Fruit fly (Drosophila melanogaster) whole organism, embryonic: ENCODE measurements around the gene obst-G.

Experiments
- Ada2b ChIP-seq: fragments of 200-800 bp; sonication (Bioruptor generic); IDR thresholded peaks from 2 replicates; pipeline ENCODE4 v1.3.6; 2022; ENCODE audit warnings: missing biosample characterization, missing genetic modification characterization
- CG10654 ChIP-seq: fragments of 200-800 bp; sonication (Bioruptor generic); optimal IDR thresholded peaks from 2 replicates; lab custom pipeline; 2016; ENCODE audit warnings: missing biosample characterization, missing genetic modification characterization
- CG11093 ChIP-seq: fragments of 200-800 bp; sonication (Bioruptor generic); IDR thresholded peaks from 3 replicates; pipeline ENCODE4 v1.3.6; 2022; ENCODE audit warnings: missing biosample characterization, missing genetic modification characterization
- CG11560 ChIP-seq: fragments of 200-800 bp; sonication (Bioruptor generic); IDR thresholded peaks from 3 replicates; pipeline ENCODE4 v1.3.6; 2022; ENCODE audit warnings: missing biosample characterization, missing genetic modification characterization
- CG11695 ChIP-seq: fragments of 200-800 bp; sonication (Bioruptor generic); IDR thresholded peaks from 3 replicates; pipeline ENCODE4 v1.3.6; 2022; ENCODE audit warnings: missing biosample characterization, missing genetic modification characterization
- CG11696 ChIP-seq: fragments of 200-800 bp; sonication (Bioruptor generic); IDR thresholded peaks from 2 replicates; pipeline ENCODE4 v1.3.6; 2022; ENCODE audit warnings: missing biosample characterization, missing genetic modification characterization
- CG13123 ChIP-seq: fragments of 200-800 bp; sonication (Bioruptor generic); optimal IDR thresholded peaks from 2 replicates; lab custom pipeline; 2016; ENCODE audit warnings: missing biosample characterization, missing genetic modification characterization
- CG16863 ChIP-seq: fragments of 200-800 bp; sonication (Bioruptor generic); optimal IDR thresholded peaks from 3 replicates; lab custom pipeline; 2016; ENCODE audit warnings: missing biosample characterization, missing genetic modification characterization
- CG17359 ChIP-seq: fragments of 200-800 bp; sonication (Bioruptor generic); optimal IDR thresholded peaks from 3 replicates; lab custom pipeline; 2018; ENCODE audit warnings: missing biosample characterization, mild to moderate bottlenecking, missing genetic modification characterization, moderate library complexity
- CG30020 ChIP-seq: fragments of 200-800 bp; optimal IDR thresholded peaks from 2 replicates; lab custom pipeline; 2019; ENCODE audit warnings: missing biosample characterization, mild to moderate bottlenecking, missing genetic modification characterization, moderate library complexity
- CG31388 ChIP-seq: fragments of 200-800 bp; sonication (Bioruptor generic); optimal IDR thresholded peaks from 2 replicates; lab custom pipeline; 2016; ENCODE audit warnings: missing biosample characterization, missing genetic modification characterization
- CG31441 ChIP-seq: fragments of 200-800 bp; sonication (Bioruptor generic); IDR thresholded peaks from 2 replicates; pipeline ENCODE4 v1.3.6; 2022; ENCODE audit warnings: missing biosample characterization, missing genetic modification characterization
- CG34376 ChIP-seq: fragments of 200-800 bp; sonication (Bioruptor generic); optimal IDR thresholded peaks from 2 replicates; lab custom pipeline; 2018; ENCODE audit warnings: missing biosample characterization, mild to moderate bottlenecking, missing genetic modification characterization
- CG3838 ChIP-seq: fragments of 200-800 bp; sonication (Bioruptor generic); optimal IDR thresholded peaks from 3 replicates; lab custom pipeline; 2016; ENCODE audit warnings: missing biosample characterization, missing genetic modification characterization
- CG5180 ChIP-seq: fragments of 200-800 bp; sonication (Bioruptor generic); optimal IDR thresholded peaks from 3 replicates; lab custom pipeline; 2017; ENCODE audit warnings: missing biosample characterization, missing genetic modification characterization, mild to moderate bottlenecking, moderate library complexity, missing genetic modification reagents
- CG7745 ChIP-seq: fragments of 200-800 bp; sonication (Bioruptor generic); optimal IDR thresholded peaks from 2 replicates; lab custom pipeline; 2018; ENCODE audit warnings: missing biosample characterization, mild to moderate bottlenecking, missing genetic modification characterization, moderate library complexity
- CG8089 ChIP-seq: fragments of 200-800 bp; sonication (Bioruptor generic); optimal IDR thresholded peaks from 3 replicates; lab custom pipeline; 2016; ENCODE audit warnings: missing biosample characterization, missing genetic modification characterization
- CG8388 ChIP-seq: fragments of 200-800 bp; sonication (Bioruptor generic); optimal IDR thresholded peaks from 2 replicates; lab custom pipeline; 2019; ENCODE audit warnings: missing biosample characterization, mild to moderate bottlenecking, missing genetic modification characterization, moderate library complexity
- CG9609 ChIP-seq: fragments of 200-800 bp; sonication (Bioruptor generic); optimal IDR thresholded peaks from 3 replicates; lab custom pipeline; 2016; ENCODE audit warnings: missing biosample characterization, missing genetic modification characterization
- CG9817 ChIP-seq: fragments of 200-800 bp; sonication (Bioruptor generic); optimal IDR thresholded peaks from 2 replicates; lab custom pipeline; 2018; ENCODE audit warnings: missing biosample characterization, mild to moderate bottlenecking, missing genetic modification characterization, moderate library complexity
- CTCF ChIP-seq: fragments of 200-800 bp; sonication (Bioruptor generic); optimal IDR thresholded peaks from 2 replicates; lab custom pipeline; 2017; ENCODE audit warnings: missing biosample characterization, mild to moderate bottlenecking, missing genetic modification characterization, moderate library complexity
- CkIIα-i1 ChIP-seq: fragments of 200-800 bp; sonication (Bioruptor generic); IDR thresholded peaks from 2 replicates; pipeline ENCODE4 v1.3.6; 2022; ENCODE audit warnings: missing biosample characterization, missing genetic modification characterization
- CoRest ChIP-seq: fragments of 200-800 bp; sonication (Bioruptor generic); optimal IDR thresholded peaks from 3 replicates; lab custom pipeline; 2018; ENCODE audit warnings: missing biosample characterization, mild to moderate bottlenecking, missing genetic modification characterization, moderate library complexity
- Dad ChIP-seq: fragments of 200-800 bp; sonication (Bioruptor generic); optimal IDR thresholded peaks from 3 replicates; lab custom pipeline; 2016; ENCODE audit warnings: missing biosample characterization, missing genetic modification characterization
- Dip3 ChIP-seq: fragments of 200-800 bp; sonication (Bioruptor generic); optimal IDR thresholded peaks from 3 replicates; lab custom pipeline; 2016; ENCODE audit warnings: missing biosample characterization, missing genetic modification characterization
- Dll ChIP-seq: fragments of 200-800 bp; sonication (Bioruptor generic); IDR thresholded peaks from 4 replicates; pipeline ENCODE4 v1.3.6; 2022; ENCODE audit warnings: missing biosample characterization, missing genetic modification characterization; ENCODE audit not compliant: partially characterized antibody
- H15 ChIP-seq: fragments of 200-800 bp; sonication (Bioruptor generic); IDR thresholded peaks from 3 replicates; pipeline ENCODE4 v1.3.6; 2022; ENCODE audit warnings: missing biosample characterization, missing genetic modification characterization
- H2.0 ChIP-seq: fragments of 200-800 bp; sonication (Bioruptor generic); IDR thresholded peaks from 2 replicates; pipeline ENCODE4 v1.3.6; 2022; ENCODE audit warnings: missing biosample characterization, missing genetic modification characterization
- HmgD ChIP-seq: fragments of 200-800 bp; sonication (Bioruptor generic); optimal IDR thresholded peaks from 3 replicates; lab custom pipeline; 2016; ENCODE audit warnings: missing biosample characterization, missing genetic modification characterization
- Hr78 ChIP-seq, 2 experiments: fragments of 200-800 bp in 1 of 2; fragments of >200 bp in 1 of 2; sonication (Bioruptor generic) in 1 of 2; optimal IDR thresholded peaks; 2 replicates each; lab custom pipeline; 2017 to 2019; ENCODE audit warnings: missing biosample characterization in 2 of 2, missing genetic modification characterization in 2 of 2, mild to moderate bottlenecking in 1 of 2, moderate library complexity in 1 of 2
- Jarid2 ChIP-seq: fragments of 200-800 bp; sonication (Bioruptor generic); optimal IDR thresholded peaks from 3 replicates; lab custom pipeline; 2017; ENCODE audit warnings: mild to moderate bottlenecking, missing biosample characterization, missing genetic modification reagents, missing genetic modification characterization
- Lim3 ChIP-seq: fragments of 200-800 bp; sonication (Bioruptor generic); IDR thresholded peaks from 2 replicates; pipeline ENCODE4 v1.3.6; 2022; ENCODE audit warnings: missing biosample characterization, missing genetic modification characterization
- TFAM ChIP-seq: fragments of 200-800 bp; sonication (Bioruptor generic); optimal IDR thresholded peaks from 2 replicates; lab custom pipeline; 2017; ENCODE audit warnings: missing biosample characterization, missing genetic modification characterization, inconsistent platforms
- dati ChIP-seq: fragments of 200-800 bp; sonication (Bioruptor generic); IDR thresholded peaks from 2 replicates; pipeline ENCODE4 v1.3.6; 2022; ENCODE audit warnings: missing biosample characterization, missing genetic modification characterization
- h ChIP-seq: fragments of >200 bp; optimal IDR thresholded peaks from 2 replicates; lab custom pipeline; 2017
- ham ChIP-seq: fragments of 200-800 bp; sonication (Bioruptor generic); IDR thresholded peaks from 2 replicates; pipeline ENCODE4 v1.3.6; 2022; ENCODE audit warnings: missing biosample characterization, missing genetic modification characterization
- inv ChIP-seq: fragments of 200-800 bp; sonication (Bioruptor generic); IDR thresholded peaks from 2 replicates; pipeline ENCODE4 v1.3.6; 2022; ENCODE audit warnings: missing biosample characterization, missing genetic modification characterization; ENCODE audit not compliant: partially characterized antibody
- jumu ChIP-seq: fragments of 200-800 bp; sonication (Bioruptor generic); optimal IDR thresholded peaks from 3 replicates; lab custom pipeline; 2016; ENCODE audit warnings: missing biosample characterization, missing genetic modification characterization
- kay ChIP-seq: fragments of 200-800 bp; sonication (Bioruptor generic); optimal IDR thresholded peaks from 2 replicates; lab custom pipeline; 2016; ENCODE audit warnings: missing biosample characterization, missing genetic modification characterization
- knrl ChIP-seq: fragments of 200-800 bp; sonication (Bioruptor generic); IDR thresholded peaks from 3 replicates; pipeline ENCODE4 v1.3.6; 2022; ENCODE audit warnings: missing biosample characterization, missing genetic modification characterization; ENCODE audit not compliant: partially characterized antibody
- lbe ChIP-seq: fragments of 200-800 bp; sonication (Bioruptor generic); optimal IDR thresholded peaks from 2 replicates; lab custom pipeline; 2016; ENCODE audit warnings: missing biosample characterization, mild to moderate bottlenecking, missing genetic modification characterization
- lov ChIP-seq, 2 experiments: fragments of 200-800 bp in 1 of 2; fragments of >200 bp in 1 of 2; sonication (Bioruptor generic) in 1 of 2; IDR thresholded peaks in 1 of 2; optimal IDR thresholded peaks in 1 of 2; 2 replicates in 1 of 2; 3 replicates in 1 of 2; pipeline versions ENCODE4 v1.3.6 to Lab custom; 2017 to 2022; ENCODE audit warnings: missing biosample characterization in 1 of 2, missing genetic modification characterization in 1 of 2
- luna ChIP-seq: fragments of 200-800 bp; sonication (Bioruptor generic); optimal IDR thresholded peaks from 2 replicates; lab custom pipeline; 2016; ENCODE audit warnings: missing biosample characterization, missing genetic modification characterization
- peb ChIP-seq: fragments of 200-800 bp; sonication (Bioruptor generic); IDR thresholded peaks from 2 replicates; pipeline ENCODE4 v1.3.6; 2022; ENCODE audit warnings: missing biosample characterization, missing genetic modification characterization
- phol ChIP-seq: fragments of 200-800 bp; sonication (Bioruptor generic); optimal IDR thresholded peaks from 3 replicates; lab custom pipeline; 2018; ENCODE audit warnings: missing biosample characterization, mild to moderate bottlenecking, missing genetic modification characterization, moderate library complexity
- pita ChIP-seq: fragments of 200-800 bp; sonication (Bioruptor generic); optimal IDR thresholded peaks from 2 replicates; lab custom pipeline; 2017; ENCODE audit warnings: missing biosample characterization, mild to moderate bottlenecking, missing genetic modification characterization
- schlank ChIP-seq: fragments of 200-800 bp; sonication (Bioruptor generic); optimal IDR thresholded peaks from 2 replicates; lab custom pipeline; 2018; ENCODE audit warnings: missing biosample characterization, mild to moderate bottlenecking, missing genetic modification characterization
- ttk ChIP-seq: fragments of 200-800 bp; sonication (Bioruptor generic); IDR thresholded peaks from 2 replicates; pipeline ENCODE4 v2.1.2; 2022; ENCODE audit warnings: missing biosample characterization, missing genetic modification characterization
- vnd ChIP-seq: fragments of 200-800 bp; sonication (Bioruptor generic); IDR thresholded peaks from 3 replicates; pipeline ENCODE4 v1.3.6; 2022; ENCODE audit warnings: missing biosample characterization, missing genetic modification characterization; ENCODE audit not compliant: partially characterized antibody
- wor ChIP-seq: fragments of 200-800 bp; sonication (Bioruptor generic); IDR thresholded peaks from 2 replicates; pipeline ENCODE4 v1.3.6; 2022; ENCODE audit warnings: missing biosample characterization, missing genetic modification characterization
- zen2 ChIP-seq: fragments of 200-800 bp; sonication (Bioruptor generic); IDR thresholded peaks from 3 replicates; pipeline ENCODE4 v1.3.6; 2022; ENCODE audit warnings: missing biosample characterization, missing genetic modification characterization; ENCODE audit not compliant: partially characterized antibody
- zf30C ChIP-seq: fragments of 200-800 bp; sonication (Bioruptor generic); optimal IDR thresholded peaks from 3 replicates; lab custom pipeline; 2018; ENCODE audit warnings: missing biosample characterization, mild to moderate bottlenecking, missing genetic modification characterization

Gene obst-G

dm6 chr3L:11992960-11993359 is 39.8 kb upstream of the obst-G start, which contains the start of gene viaf (continued):
- TF ChIP-seq CG13123 (GFP tag; lab: Kevin White, UChicago) (no peak), knrl (GFP tag; lab: Robert Waterston, UW) (peak; percentile 96), ham (GFP tag; lab: Robert Waterston, UW) (no peak), Jarid2 (GFP tag; lab: Kevin White, UChicago) (peak; percentile 25), kay (GFP tag; lab: Kevin White, UChicago) (peak; percentile 99), CTCF (GFP tag; lab: Kevin White, UChicago) (peak; percentile 49), schlank (no peak), lbe (GFP tag; lab: Kevin White, UChicago) (peak; percentile 48), CG9609 (no peak), CG30020 (tag; lab: Kevin White, UChicago) (peak; percentile 65), CG5180 (no peak), CG7745 (tag; lab: Kevin White, UChicago) (no peak), wor (GFP tag; lab: Robert Waterston, UW) (no peak), CG10654 (GFP tag; lab: Kevin White, UChicago) (peak; percentile 49), CG8089 (GFP tag; lab: Kevin White, UChicago) (no peak), Dip3 (GFP tag; lab: Kevin White, UChicago) (no peak), CG3838 (GFP tag; lab: Kevin White, UChicago) (no peak), Lim3 (no peak), H2.0 (GFP tag; lab: Robert Waterston, UW) (peak; percentile 42; the same call in 1 of the 2 replicates), HmgD (GFP tag; lab: Kevin White, UChicago) (no peak), CkIIα-i1 (GFP tag; lab: Robert Waterston, UW) (no peak), jumu (GFP tag; lab: Kevin White, UChicago) (no peak), lov (optimal IDR thresholded peaks at IDR 0.05; lab: Kevin White, UChicago) (no peak), lov (GFP tag; IDR thresholded peaks at IDR 0.05; lab: Robert Waterston, UW) (no peak), CG17359 (no peak), CG11560 (no peak), CG16863 (GFP tag; lab: Kevin White, UChicago) (no peak), vnd (GFP tag; lab: Robert Waterston, UW) (peak; percentile 95), Dad (no peak), CG31388 (GFP tag; lab: Kevin White, UChicago) (no peak), dati (GFP tag; lab: Robert Waterston, UW) (no peak), CG34376 (GFP tag; lab: Kevin White, UChicago) (no peak), Hr78 (GFP tag; optimal IDR thresholded peaks at IDR 0.05; lab: Kevin White, UChicago) (no peak), CoRest (tag; lab: Kevin White, UChicago) (peak; percentile 60), Dll (GFP tag; lab: Robert Waterston, UW) (peak; percentile 91), CG11093 (GFP tag; lab: Robert Waterston, UW) (no peak), phol (tag; lab: Kevin White, UChicago) (peak; percentile 69), Ada2b (no peak), pita (GFP tag; lab: Kevin White, UChicago) (no peak), CG9817 (tag; lab: Kevin White, UChicago) (peak; percentile 16), zf30C (GFP tag; lab: Kevin White, UChicago) (no peak), CG11695 (GFP tag; lab: Robert Waterston, UW) (no peak), H15 (GFP tag; lab: Robert Waterston, UW) (peak; percentile 39; the same call in 1 of the 3 replicates), TFAM (GFP tag; lab: Kevin White, UChicago) (no peak), CG31441 (GFP tag; lab: Robert Waterston, UW) (no peak; the same call in 1 of the 2 replicates), peb (GFP tag; lab: Robert Waterston, UW) (no peak), zen2 (GFP tag; lab: Robert Waterston, UW) (peak; percentile 79), CG8388 (GFP tag; lab: Kevin White, UChicago) (no peak), luna (GFP tag; lab: Kevin White, UChicago) (peak; percentile 2), ttk (GFP tag; lab: Robert Waterston, UW) (no peak), inv (peak; percentile 90), CG11696 (GFP tag; lab: Robert Waterston, UW) (no peak), h (no peak)
